Fruit fly (Drosophila melanogaster) whole organism, embryonic: ENCODE data around the gene CG43755.

ENCODE experiments used
- Bteb2 ChIP-seq: fragments of 200-800 bp; sonication (Bioruptor generic); optimal IDR thresholded peaks from 2 replicates; lab custom pipeline; 2016; ENCODE audit warnings: missing biosample characterization, missing genetic modification characterization
- CG10565 ChIP-seq: fragments of 200-800 bp; sonication (Bioruptor generic); optimal IDR thresholded peaks from 3 replicates; lab custom pipeline; 2016; ENCODE audit warnings: missing biosample characterization, mild to moderate bottlenecking, missing genetic modification characterization
- CG10654 ChIP-seq: fragments of 200-800 bp; sonication (Bioruptor generic); optimal IDR thresholded peaks from 2 replicates; lab custom pipeline; 2016; ENCODE audit warnings: missing biosample characterization, missing genetic modification characterization
- CG10959 ChIP-seq: fragments of 200-800 bp; sonication (Bioruptor generic); IDR thresholded peaks from 2 replicates; pipeline ENCODE4 v1.3.6; 2022; ENCODE audit warnings: missing biosample characterization, missing genetic modification characterization
- CG11247 ChIP-seq: fragments of 200-800 bp; sonication (Bioruptor generic); IDR thresholded peaks from 2 replicates; pipeline ENCODE4 v1.3.6; 2022; ENCODE audit warnings: missing biosample characterization, missing genetic modification characterization
- CG11398 ChIP-seq: fragments of 200-800 bp; sonication (Bioruptor generic); optimal IDR thresholded peaks from 2 replicates; lab custom pipeline; 2016; ENCODE audit warnings: missing biosample characterization, missing genetic modification characterization
- CG12236 ChIP-seq: fragments of 200-800 bp; sonication (Bioruptor generic); optimal IDR thresholded peaks from 2 replicates; lab custom pipeline; 2016; ENCODE audit warnings: missing biosample characterization, missing genetic modification characterization
- CG15011 ChIP-seq: fragments of 200-800 bp; sonication (Bioruptor generic); optimal IDR thresholded peaks from 3 replicates; lab custom pipeline; 2018; ENCODE audit warnings: missing biosample characterization, mild to moderate bottlenecking, missing genetic modification characterization
- CG17612 ChIP-seq: fragments of 200-800 bp; sonication (Bioruptor generic); IDR thresholded peaks from 2 replicates; pipeline ENCODE4 v1.3.6; 2022; ENCODE audit warnings: missing biosample characterization, missing genetic modification characterization
- CG3163 ChIP-seq: fragments of 200-800 bp; sonication (Bioruptor generic); optimal IDR thresholded peaks from 3 replicates; lab custom pipeline; 2016; ENCODE audit warnings: missing biosample characterization, missing genetic modification characterization
- CG32532 ChIP-seq: fragments of 200-800 bp; sonication (Bioruptor generic); IDR thresholded peaks from 2 replicates; pipeline ENCODE4 v1.3.6; 2022; ENCODE audit warnings: missing biosample characterization, missing genetic modification characterization
- CG34224 ChIP-seq: fragments of 200-800 bp; sonication (Bioruptor generic); IDR thresholded peaks from 3 replicates; pipeline ENCODE4 v1.3.6; 2022; ENCODE audit warnings: missing biosample characterization, missing genetic modification characterization; ENCODE audit not compliant: partially characterized antibody
- CG4617 ChIP-seq: fragments of 200-800 bp; sonication (Bioruptor generic); optimal IDR thresholded peaks from 3 replicates; lab custom pipeline; 2016; ENCODE audit warnings: missing biosample characterization, missing genetic modification characterization, borderline replicate concordance
- CG6254 ChIP-seq: fragments of 200-800 bp; sonication (Bioruptor generic); optimal IDR thresholded peaks from 3 replicates; lab custom pipeline; 2017; ENCODE audit warnings: mild to moderate bottlenecking, missing biosample characterization, missing genetic modification reagents, missing genetic modification characterization
- CG7839 ChIP-seq: fragments of 200-800 bp; sonication (Bioruptor generic); optimal IDR thresholded peaks from 3 replicates; lab custom pipeline; 2018; ENCODE audit warnings: missing biosample characterization, mild to moderate bottlenecking, missing genetic modification characterization, moderate library complexity
- CG7987 ChIP-seq: fragments of 200-800 bp; sonication (Bioruptor generic); optimal IDR thresholded peaks from 2 replicates; lab custom pipeline; 2018; ENCODE audit warnings: missing biosample characterization, mild to moderate bottlenecking, missing genetic modification characterization, moderate library complexity
- Chrac-16 ChIP-seq: fragments of 200-800 bp; sonication (Bioruptor generic); optimal IDR thresholded peaks from 3 replicates; lab custom pipeline; 2016; ENCODE audit warnings: missing biosample characterization, missing genetic modification characterization
- D19B ChIP-seq: fragments of 200-800 bp; sonication (Bioruptor generic); optimal IDR thresholded peaks from 2 replicates; lab custom pipeline; 2017; ENCODE audit warnings: missing biosample characterization, mild to moderate bottlenecking, missing genetic modification characterization
- Fer3 ChIP-seq: fragments of 200-800 bp; sonication (Bioruptor generic); optimal IDR thresholded peaks from 2 replicates; lab custom pipeline; 2018; ENCODE audit warnings: missing biosample characterization, mild to moderate bottlenecking, missing genetic modification characterization, moderate library complexity
- GATAe ChIP-seq: fragments of 200-800 bp; sonication (Bioruptor generic); conservative IDR thresholded peaks from 2 replicates; pipeline ENCODE4 v1.3.6; 2022; ENCODE audit warnings: missing biosample characterization, missing genetic modification characterization
- Gug ChIP-seq: fragments of 200-800 bp; sonication (Bioruptor generic); IDR thresholded peaks from 4 replicates; pipeline ENCODE4 v1.3.6; 2022; ENCODE audit warnings: missing biosample characterization, missing genetic modification characterization
- HLH4C ChIP-seq: fragments of 200-800 bp; sonication (Bioruptor generic); IDR thresholded peaks from 3 replicates; pipeline ENCODE4 v1.3.6; 2022; ENCODE audit warnings: missing biosample characterization, missing genetic modification characterization; ENCODE audit not compliant: partially characterized antibody
- NK7.1 ChIP-seq: fragments of 200-800 bp; sonication (Bioruptor generic); optimal IDR thresholded peaks from 3 replicates; lab custom pipeline; 2016; ENCODE audit warnings: missing biosample characterization, missing genetic modification characterization
- Oli ChIP-seq: fragments of 200-800 bp; sonication (Bioruptor generic); optimal IDR thresholded peaks from 2 replicates; lab custom pipeline; 2018; ENCODE audit warnings: missing biosample characterization, mild to moderate bottlenecking, missing genetic modification characterization, moderate library complexity
- Optix ChIP-seq: fragments of 200-800 bp; sonication (Bioruptor generic); IDR thresholded peaks from 3 replicates; pipeline ENCODE4 v1.3.6; 2022; ENCODE audit warnings: missing biosample characterization, missing genetic modification characterization
- Poxn ChIP-seq: fragments of 200-800 bp; sonication (Bioruptor generic); IDR thresholded peaks from 2 replicates; pipeline ENCODE4 v1.3.6; 2022; ENCODE audit warnings: missing biosample characterization, missing genetic modification characterization
- Scr ChIP-seq: fragments of 200-800 bp; sonication (Bioruptor generic); IDR thresholded peaks from 2 replicates; pipeline ENCODE4 v1.3.6; 2022; ENCODE audit warnings: missing biosample characterization, missing genetic modification characterization; ENCODE audit not compliant: partially characterized antibody
- Side ChIP-seq: fragments of 200-800 bp; sonication (Bioruptor generic); optimal IDR thresholded peaks from 2 replicates; lab custom pipeline; 2016; ENCODE audit warnings: missing biosample characterization, missing genetic modification characterization
- Tbp ChIP-seq: fragments of >200 bp; optimal IDR thresholded peaks from 2 replicates; lab custom pipeline; 2018; ENCODE audit warnings: missing biosample characterization, missing genetic modification characterization
- Usf ChIP-seq: fragments of 200-800 bp; sonication (Bioruptor generic); optimal IDR thresholded peaks from 2 replicates; lab custom pipeline; 2017; ENCODE audit warnings: missing genotype, missing biosample characterization, missing genetic modification characterization
- chif ChIP-seq, 2 experiments: fragments of 200-800 bp; sonication (Bioruptor generic); optimal IDR thresholded peaks; 3 replicates each; lab custom pipeline; 2016; ENCODE audit warnings: missing biosample characterization in 2 of 2, missing genetic modification characterization in 2 of 2
- ci ChIP-seq: fragments of 200-800 bp; sonication (Bioruptor generic); IDR thresholded peaks from 3 replicates; pipeline ENCODE4 v1.3.6; 2022; ENCODE audit warnings: missing biosample characterization, missing genetic modification characterization
- crp ChIP-seq, 2 experiments: fragments of 200-800 bp; sonication (Bioruptor generic); optimal IDR thresholded peaks; 2 replicates in 1 of 2; 3 replicates in 1 of 2; lab custom pipeline; 2017; ENCODE audit warnings: missing biosample characterization in 2 of 2, missing genetic modification characterization in 2 of 2, mild to moderate bottlenecking in 1 of 2, moderate library complexity in 1 of 2
- exex ChIP-seq: fragments of 200-800 bp; sonication (Bioruptor generic); optimal IDR thresholded peaks from 4 replicates; lab custom pipeline; 2018; ENCODE audit warnings: missing biosample characterization, mild to moderate bottlenecking, missing genetic modification characterization, moderate library complexity
- gsb-n ChIP-seq: fragments of 200-800 bp; sonication (Bioruptor generic); optimal IDR thresholded peaks from 3 replicates; lab custom pipeline; 2018; ENCODE audit warnings: missing biosample characterization, mild to moderate bottlenecking, missing genetic modification characterization
- her ChIP-seq: fragments of 200-800 bp; sonication (Bioruptor generic); optimal IDR thresholded peaks from 2 replicates; lab custom pipeline; 2016; ENCODE audit warnings: missing biosample characterization, missing genetic modification characterization
- maf-S ChIP-seq: fragments of 200-800 bp; sonication (Bioruptor generic); optimal IDR thresholded peaks from 2 replicates; lab custom pipeline; 2016; ENCODE audit warnings: missing biosample characterization, missing genetic modification characterization
- mam ChIP-seq: fragments of 200-800 bp; sonication (Bioruptor generic); optimal IDR thresholded peaks from 3 replicates; lab custom pipeline; 2016; ENCODE audit warnings: missing biosample characterization, missing genetic modification characterization
- mld ChIP-seq: fragments of 200-800 bp; sonication (Bioruptor generic); IDR thresholded peaks from 3 replicates; pipeline ENCODE4 v1.3.6; 2022; ENCODE audit warnings: missing biosample characterization, missing genetic modification characterization; ENCODE audit not compliant: partially characterized antibody
- nerfin-2 ChIP-seq: fragments of 200-800 bp; sonication (Bioruptor generic); IDR thresholded peaks from 2 replicates; pipeline ENCODE4 v1.3.6; 2022; ENCODE audit warnings: missing biosample characterization, missing genetic modification characterization; ENCODE audit not compliant: partially characterized antibody
- oc ChIP-seq: fragments of 200-800 bp; sonication (Bioruptor generic); optimal IDR thresholded peaks from 2 replicates; lab custom pipeline; 2018; ENCODE audit warnings: missing biosample characterization, mild to moderate bottlenecking, missing genetic modification characterization, moderate library complexity
- pnt ChIP-seq: fragments of 200-800 bp; sonication (Bioruptor generic); optimal IDR thresholded peaks from 3 replicates; lab custom pipeline; 2016; ENCODE audit warnings: missing biosample characterization, missing genetic modification characterization
- psq ChIP-seq: fragments of 200-800 bp; sonication (Bioruptor generic); optimal IDR thresholded peaks from 2 replicates; lab custom pipeline; 2017; ENCODE audit warnings: missing biosample characterization, missing genetic modification characterization
- sima ChIP-seq: fragments of 200-800 bp; sonication (Bioruptor generic); optimal IDR thresholded peaks from 2 replicates; lab custom pipeline; 2016; ENCODE audit warnings: missing biosample characterization, missing genetic modification characterization
- sob ChIP-seq: fragments of 200-800 bp; sonication (Bioruptor generic); IDR thresholded peaks from 2 replicates; pipeline ENCODE4 v1.3.6; 2022; ENCODE audit warnings: missing biosample characterization, missing genetic modification characterization
- sqz ChIP-seq: fragments of 200-800 bp; sonication (Bioruptor generic); optimal IDR thresholded peaks from 3 replicates; lab custom pipeline; 2018; ENCODE audit warnings: missing biosample characterization, mild to moderate bottlenecking, missing genetic modification characterization
- stwl ChIP-seq: fragments of 200-800 bp; sonication (Bioruptor generic); optimal IDR thresholded peaks from 3 replicates; lab custom pipeline; 2018; ENCODE audit warnings: missing biosample characterization, mild to moderate bottlenecking, missing genetic modification characterization, moderate library complexity
- tna ChIP-seq: fragments of 200-800 bp; sonication (Bioruptor generic); IDR thresholded peaks from 2 replicates; pipeline ENCODE4 v1.3.6; 2022; ENCODE audit warnings: missing biosample characterization, missing genetic modification characterization; ENCODE audit not compliant: partially characterized antibody
- twi ChIP-seq: fragments of 200-800 bp; optimal IDR thresholded peaks from 2 replicates; lab custom pipeline; 2019; ENCODE audit warnings: missing biosample characterization, mild to moderate bottlenecking, missing genetic modification characterization, moderate library complexity

The CG43755 gene

DNA sequence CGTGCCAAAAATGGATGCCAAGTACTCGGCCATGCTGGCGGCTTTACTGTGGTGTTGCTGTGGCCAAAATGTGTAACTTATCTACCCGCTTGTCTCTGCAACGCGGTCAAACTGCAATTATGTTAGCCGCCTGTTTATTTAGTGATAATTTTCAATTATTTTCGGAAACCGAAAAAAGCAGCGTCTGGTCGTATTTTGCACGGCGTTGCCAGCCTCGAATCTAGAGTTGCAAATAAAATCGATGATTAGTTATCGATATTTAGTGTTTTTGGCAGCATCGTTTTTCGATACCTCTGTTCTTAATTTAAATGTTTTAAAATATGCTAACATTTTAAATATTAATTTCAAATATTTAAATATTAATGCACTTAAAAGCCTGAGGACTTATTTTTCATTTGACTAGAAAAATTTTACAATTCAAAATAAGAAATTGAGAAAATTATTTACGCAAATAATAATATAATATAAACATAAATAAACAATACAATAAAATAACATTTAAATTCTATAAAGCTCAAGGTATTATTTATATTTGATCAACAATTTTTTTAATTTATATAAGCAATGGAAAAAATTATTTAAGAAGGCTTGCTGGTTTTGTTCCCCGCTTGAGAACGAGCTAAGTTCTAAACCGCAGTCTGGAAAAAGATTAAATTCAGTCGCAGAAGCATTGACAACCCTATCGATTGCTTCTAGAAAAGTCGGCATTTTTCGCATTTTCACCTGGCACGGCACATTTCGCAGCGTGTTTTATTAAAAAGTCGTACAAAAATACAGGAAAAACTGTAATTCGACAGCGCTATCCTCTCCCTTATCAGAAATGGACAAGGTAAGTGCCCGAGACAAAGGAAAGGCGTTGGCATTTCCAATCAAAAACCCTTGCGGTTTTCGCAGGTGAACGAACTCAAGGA is 34.9 kb downstream of the CG43755 start, which contains the start of the genes U2af38 and Stip1 (continued):
- no peak; the same call in 2 of the 3 replicates for TF ChIP-seq ci (GFP tag; lab: Robert Waterston, UW)
- no peak for TF ChIP-seq crp (GFP tag; optimal IDR thresholded peaks at IDR 0.05; lab: Kevin White, UChicago)
- no peak for TF ChIP-seq gsb-n (tag; lab: Kevin White, UChicago)
- TF ChIP-seq Gug (GFP tag; lab: Robert Waterston, UW) = no peak
- peak; percentile 17 for TF ChIP-seq twi
- no peak for TF ChIP-seq GATAe (GFP tag; lab: Robert Waterston, UW)
- TF ChIP-seq oc = peak; percentile 35
- TF ChIP-seq CG3163 (GFP tag; lab: Kevin White, UChicago) = no peak
- no peak for TF ChIP-seq Tbp (GFP tag; lab: Kevin White, UChicago)
- no peak for TF ChIP-seq CG11398
- TF ChIP-seq mld (GFP tag; lab: Robert Waterston, UW) = no peak; the same call in 2 of the 3 replicates
- TF ChIP-seq Chrac-16 = peak; percentile 2
- TF ChIP-seq sqz (GFP tag; lab: Kevin White, UChicago) = peak; percentile 23
- TF ChIP-seq mam (GFP tag; lab: Kevin White, UChicago) = peak; percentile 15
- no peak for TF ChIP-seq Optix (GFP tag; lab: Robert Waterston, UW)
- no peak for TF ChIP-seq CG12236 (GFP tag; lab: Kevin White, UChicago)
- peak; percentile 69 for TF ChIP-seq CG34224 (GFP tag; lab: Robert Waterston, UW)
- no peak for TF ChIP-seq Bteb2
- TF ChIP-seq CG7987 (GFP tag; lab: Kevin White, UChicago) = no peak
- no peak for TF ChIP-seq CG32532
- no peak for TF ChIP-seq CG10959 (GFP tag; lab: Robert Waterston, UW)
- TF ChIP-seq sima (GFP tag; lab: Kevin White, UChicago) = no peak
- TF ChIP-seq CG11247 (GFP tag; lab: Robert Waterston, UW) = no peak
- TF ChIP-seq nerfin-2 (GFP tag; lab: Robert Waterston, UW) = peak; percentile 43; the same call in 1 of the 2 replicates
- TF ChIP-seq CG15011 = no peak
- TF ChIP-seq chif (GFP tag; optimal IDR thresholded peaks at IDR 0.05; lab: Kevin White, UChicago) = no peak
- no peak for TF ChIP-seq NK7.1 (GFP tag; lab: Kevin White, UChicago)
- TF ChIP-seq stwl = peak; percentile 42
- no peak for TF ChIP-seq Usf (GFP tag; lab: Kevin White, UChicago)
- no peak for TF ChIP-seq psq (GFP tag; lab: Kevin White, UChicago)
- TF ChIP-seq CG7839 (tag; lab: Kevin White, UChicago) = peak; percentile 20
- TF ChIP-seq CG17612 = no peak
- peak; percentile 10 for TF ChIP-seq Fer3 (tag; lab: Kevin White, UChicago)
- no peak for TF ChIP-seq CG10565 (GFP tag; lab: Kevin White, UChicago)
- peak; percentile 72 for TF ChIP-seq Scr
- TF ChIP-seq D19B (GFP tag; lab: Kevin White, UChicago) = no peak
- no peak; the same call in 1 of the 2 replicates for TF ChIP-seq sob
- no peak for TF ChIP-seq Poxn
- TF ChIP-seq tna (GFP tag; lab: Robert Waterston, UW) = no peak
- TF ChIP-seq CG10654 (GFP tag; lab: Kevin White, UChicago) = peak; percentile 30
- no peak for TF ChIP-seq Side (GFP tag; lab: Kevin White, UChicago)
- no peak for TF ChIP-seq CG6254 (GFP tag; lab: Kevin White, UChicago)
- TF ChIP-seq her (GFP tag; lab: Kevin White, UChicago) = no peak
- TF ChIP-seq HLH4C = peak; percentile 69
- TF ChIP-seq Oli (tag; lab: Kevin White, UChicago) = no peak
- TF ChIP-seq CG4617 (GFP tag; lab: Kevin White, UChicago) = peak; percentile 51
- TF ChIP-seq exex (tag; lab: Kevin White, UChicago) = no peak
- peak; percentile 2 for TF ChIP-seq maf-S (GFP tag; lab: Kevin White, UChicago)
- no peak for TF ChIP-seq pnt (GFP tag; lab: Kevin White, UChicago)
